Fruit fly (Drosophila melanogaster) whole organism, wandering third instar larva: ENCODE data around the gene tinc.

Experiments used
- Dfd ChIP-seq: fragments of >200 bp; optimal IDR thresholded peaks from 2 replicates; lab custom pipeline; 2017; ENCODE audit warnings: missing biosample characterization, missing genetic modification characterization
- Jra ChIP-seq: sonication (Bioruptor generic); optimal IDR thresholded peaks from 2 replicates; lab custom pipeline; 2016; ENCODE audit warnings: missing biosample characterization, missing genetic modification characterization
- Mio ChIP-seq: sonication (Bioruptor generic); optimal IDR thresholded peaks from 2 replicates; lab custom pipeline; 2016; ENCODE audit warnings: missing biosample characterization, missing genetic modification characterization
- OdsH ChIP-seq: fragments of 200-800 bp; sonication (Bioruptor generic); optimal IDR thresholded peaks from 2 replicates; lab custom pipeline; 2016; ENCODE audit warnings: missing biosample characterization, mild to moderate bottlenecking, missing genetic modification characterization
- Rel ChIP-seq, 2 experiments: fragments of 200-800 bp; sonication (Bioruptor generic) in 1 of 2; optimal IDR thresholded peaks; 2 replicates in 1 of 2; 3 replicates in 1 of 2; lab custom pipeline; 2016 to 2019; ENCODE audit warnings: mild to moderate bottlenecking in 2 of 2, missing biosample characterization in 2 of 2, missing genetic modification characterization in 2 of 2, moderate library complexity in 1 of 2
- Vsx2 ChIP-seq: fragments of 200-300, 225-300 bp; sonication (Bioruptor generic); optimal IDR thresholded peaks from 2 replicates; lab custom pipeline; 2018; ENCODE audit warnings: missing biosample characterization, missing genetic modification characterization; ENCODE audit not compliant: partially characterized antibody
- h ChIP-seq: fragments of 200-800 bp; sonication (Bioruptor generic); optimal IDR thresholded peaks from 3 replicates; lab custom pipeline; 2016; ENCODE audit warnings: missing biosample characterization, mild to moderate bottlenecking, missing genetic modification characterization
- lola ChIP-seq: fragments of >200 bp; optimal IDR thresholded peaks from 2 replicates; lab custom pipeline; 2017; ENCODE audit warnings: missing biosample characterization, missing genetic modification characterization
- psq ChIP-seq: fragments of 200-800 bp; sonication (Bioruptor generic); optimal IDR thresholded peaks from 3 replicates; lab custom pipeline; 2017; ENCODE audit warnings: missing biosample characterization, mild to moderate bottlenecking, missing genetic modification characterization, moderate library complexity
- sv ChIP-seq: fragments of 200-800 bp; sonication (Bioruptor generic); optimal IDR thresholded peaks from 3 replicates; lab custom pipeline; 2016; ENCODE audit warnings: missing biosample characterization, missing genetic modification characterization
- usp ChIP-seq: fragments of >200 bp; optimal IDR thresholded peaks from 2 replicates; lab custom pipeline; 2017; ENCODE audit warnings: missing biosample characterization, missing genetic modification characterization

dm6 chr3R:17762261-17762660 is 49.1 kb upstream of the tinc start:
- TF ChIP-seq h (GFP tag; lab: Kevin White, UChicago) (no peak), Jra (GFP tag; lab: Kevin White, UChicago) (no peak), OdsH (GFP tag; lab: Kevin White, UChicago) (no peak), lola (GFP tag; lab: Kevin White, UChicago) (no peak), sv (GFP tag; lab: Kevin White, UChicago) (no peak), Dfd (GFP tag; lab: Kevin White, UChicago) (no peak), Mio (GFP tag; lab: Kevin White, UChicago) (no peak), usp (GFP tag; lab: Kevin White, UChicago) (no peak), Vsx2 (GFP tag; lab: Kevin White, UChicago) (no peak), psq (no peak), Rel (GFP tag; optimal IDR thresholded peaks at IDR 0.05; lab: Kevin White, UChicago) (no peak), Rel (tag; optimal IDR thresholded peaks at IDR 0.05; lab: Kevin White, UChicago) (no peak)
